Fruit fly (Drosophila melanogaster): ENCODE data around the gene CG32795.

Gene CG32795

DNA sequence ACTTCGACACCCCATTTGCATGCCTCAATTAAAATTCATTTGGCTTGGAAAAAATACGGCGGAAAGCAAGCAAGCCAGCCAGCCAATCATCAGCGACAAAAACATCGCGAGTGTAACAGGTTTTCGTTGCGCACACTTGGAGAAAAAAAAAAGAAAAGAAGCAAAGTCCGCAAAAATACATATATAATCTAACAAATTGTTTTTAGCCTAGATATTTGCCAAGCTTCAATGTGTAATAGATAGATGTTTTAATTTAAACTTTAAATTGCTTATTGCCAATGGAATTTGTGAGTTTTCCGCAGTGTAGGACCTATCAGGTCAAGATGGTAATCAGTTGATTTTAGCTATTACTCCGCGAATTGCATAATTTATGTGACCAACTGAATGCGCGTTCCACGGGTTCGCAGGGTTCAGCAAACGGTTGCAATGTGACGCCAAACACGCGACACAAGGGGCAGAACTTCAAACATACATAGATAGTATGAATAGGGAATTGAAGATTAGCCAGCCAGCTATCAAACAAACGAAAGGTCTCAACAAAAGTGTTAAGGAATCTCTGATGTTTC is 3.7 kb downstream of the CG32795 start (continued):
- TF ChIP-seq CG3838 (GFP tag; optimal IDR thresholded peaks at IDR 0.05) (peak; percentile 73), CG8089 (GFP tag; optimal IDR thresholded peaks at IDR 0.05) (peak; percentile 69), CG13775 (GFP tag; optimal IDR thresholded peaks at IDR 0.05) (peak; percentile 76), CG6791 (GFP tag; IDR thresholded peaks at IDR 0.05; ENCODE audit: partially characterized antibody) (no peak), ro (GFP tag; IDR thresholded peaks at IDR 0.05) (peak; percentile 64), Vsx1 (GFP tag; optimal IDR thresholded peaks at IDR 0.05) (peak; percentile 13), Mad (GFP tag; optimal IDR thresholded peaks at IDR 0.05) (peak; percentile 85), odd (GFP tag; optimal IDR thresholded peaks at IDR 0.05) (peak; percentile 51), CG11085 (GFP tag; IDR thresholded peaks at IDR 0.05) (peak; percentile 93), seq (GFP tag; IDR thresholded peaks at IDR 0.05) (peak; percentile 91), CG7745 (tag; optimal IDR thresholded peaks at IDR 0.05) (no peak), CG5953 (GFP tag; IDR thresholded peaks at IDR 0.05) (peak; percentile 88), oc (tag; optimal IDR thresholded peaks at IDR 0.05) (peak; percentile 79), BEAF-32 (GFP tag; optimal IDR thresholded peaks at IDR 0.05) (no peak), schlank (tag; optimal IDR thresholded peaks at IDR 0.05) (peak; percentile 68), CG10462 (GFP tag; optimal IDR thresholded peaks at IDR 0.05) (peak; percentile 53), CkIIα-i1 (GFP tag; IDR thresholded peaks at IDR 0.05) (peak; percentile 69; the same call in 1 of the 2 replicates), lbe (GFP tag; optimal IDR thresholded peaks at IDR 0.05) (peak; percentile 85), Lim3 (GFP tag; IDR thresholded peaks at IDR 0.05) (peak; percentile 66), bowl (GFP tag; IDR thresholded peaks at IDR 0.05) (peak; percentile 89), Meics (GFP tag; optimal IDR thresholded peaks at IDR 0.05) (peak; percentile 91), chinmo (GFP tag; IDR thresholded peaks at IDR 0.05; ENCODE audit: partially characterized antibody) (no peak), Ravus (GFP tag; IDR thresholded peaks at IDR 0.05) (peak; percentile 90), Hr51 (GFP tag; optimal IDR thresholded peaks at IDR 0.05) (peak; percentile 81 to 90), CG8281 (tag; optimal IDR thresholded peaks at IDR 0.05) (peak; percentile 61), slou (GFP tag; optimal IDR thresholded peaks at IDR 0.05) (peak; percentile 76), so (GFP tag; IDR thresholded peaks at IDR 0.05) (peak; percentile 90), Sry-δ (GFP tag; optimal IDR thresholded peaks at IDR 0.05) (peak; percentile 50), gt (GFP tag; IDR thresholded peaks at IDR 0.05) (peak; percentile 74), fru (optimal IDR thresholded peaks at IDR 0.05) (no peak), CG6272 (GFP tag; IDR thresholded peaks at IDR 0.05) (peak; percentile 85), gsb (GFP tag; IDR thresholded peaks at IDR 0.05) (peak; percentile 87), CG12219 (GFP tag; optimal IDR thresholded peaks at IDR 0.05) (peak; percentile 88), CG4617 (GFP tag; optimal IDR thresholded peaks at IDR 0.05; ENCODE audit: borderline replicate concordance) (peak; percentile 54), cato (GFP tag; optimal IDR thresholded peaks at IDR 0.05; ENCODE audit: borderline replicate concordance) (peak; percentile 69), pho (GFP tag; optimal IDR thresholded peaks at IDR 0.05) (peak; percentile 87), CG34422 (GFP tag; IDR thresholded peaks at IDR 0.05) (peak; percentile 93), ATbp (GFP tag; optimal IDR thresholded peaks at IDR 0.05) (peak; percentile 72), Spps (tag; optimal IDR thresholded peaks at IDR 0.05) (peak; percentile 10), ind (GFP tag; optimal IDR thresholded peaks at IDR 0.05) (peak; percentile 93), zf30C (GFP tag; optimal IDR thresholded peaks at IDR 0.05) (no peak), crp (GFP tag; optimal IDR thresholded peaks at IDR 0.05) (peak in 1 of 2 experiments; percentile 18), gsb-n (tag; optimal IDR thresholded peaks at IDR 0.05) (peak; percentile 56), E2f2 (GFP tag; IDR thresholded peaks at IDR 0.05) (peak; percentile 67), CG8290 (GFP tag; optimal IDR thresholded peaks at IDR 0.05) (peak; percentile 55), CG8290 (tag; optimal IDR thresholded peaks at IDR 0.05) (peak in 1 of 2 experiments; percentile 84), CG14014 (GFP tag; IDR thresholded peaks at IDR 0.05) (peak; percentile 93), pnt (GFP tag; optimal IDR thresholded peaks at IDR 0.05) (peak; percentile 79), tap (tag; optimal IDR thresholded peaks at IDR 0.05) (peak; percentile 70), CG6254 (GFP tag; optimal IDR thresholded peaks at IDR 0.05) (peak; percentile 51), Adf1 (GFP tag; IDR thresholded peaks at IDR 0.05) (peak; percentile 66)

All from whole organism, embryonic.